Worm (Caenorhabditis elegans): Measurements from ENCODE around the gene K07F5.17.

- TF ChIP-seq ceh-9 (tag; optimal IDR thresholded peaks at IDR 0.05) (no peak), ztf-11 (tag; optimal IDR thresholded peaks at IDR 0.05) (no peak), skn-1 (tag; optimal IDR thresholded peaks at IDR 0.05) (no peak), elt-1 (tag; optimal IDR thresholded peaks at IDR 0.05) (no peak), fos-1 (tag; optimal IDR thresholded peaks at IDR 0.05) (no peak), sea-2 (GFP tag; optimal IDR thresholded peaks at IDR 0.05) (no peak), zag-1 (tag; optimal IDR thresholded peaks at IDR 0.05) (no peak), ceh-82 (tag; optimal IDR thresholded peaks at IDR 0.05) (no peak), nhr-25 (tag; optimal IDR thresholded peaks at IDR 0.05) (no peak), unc-62 (GFP tag; optimal IDR thresholded peaks at IDR 0.05) (no peak), ama-1 (optimal IDR thresholded peaks at IDR 0.05) (no peak), elt-3 (tag; optimal IDR thresholded peaks at IDR 0.05) (no peak), fkh-2 (tag; optimal IDR thresholded peaks at IDR 0.05) (no peak)
Measured at ce11 chrIV:9864778-9865177, 22.6 kb downstream of the K07F5.17 start, which contains the start of the genes K07F5.15 and K07F5.22.
